Fruit fly (Drosophila melanogaster): ENCODE results near the gene CG5116.

CG5116 gene

DNA sequence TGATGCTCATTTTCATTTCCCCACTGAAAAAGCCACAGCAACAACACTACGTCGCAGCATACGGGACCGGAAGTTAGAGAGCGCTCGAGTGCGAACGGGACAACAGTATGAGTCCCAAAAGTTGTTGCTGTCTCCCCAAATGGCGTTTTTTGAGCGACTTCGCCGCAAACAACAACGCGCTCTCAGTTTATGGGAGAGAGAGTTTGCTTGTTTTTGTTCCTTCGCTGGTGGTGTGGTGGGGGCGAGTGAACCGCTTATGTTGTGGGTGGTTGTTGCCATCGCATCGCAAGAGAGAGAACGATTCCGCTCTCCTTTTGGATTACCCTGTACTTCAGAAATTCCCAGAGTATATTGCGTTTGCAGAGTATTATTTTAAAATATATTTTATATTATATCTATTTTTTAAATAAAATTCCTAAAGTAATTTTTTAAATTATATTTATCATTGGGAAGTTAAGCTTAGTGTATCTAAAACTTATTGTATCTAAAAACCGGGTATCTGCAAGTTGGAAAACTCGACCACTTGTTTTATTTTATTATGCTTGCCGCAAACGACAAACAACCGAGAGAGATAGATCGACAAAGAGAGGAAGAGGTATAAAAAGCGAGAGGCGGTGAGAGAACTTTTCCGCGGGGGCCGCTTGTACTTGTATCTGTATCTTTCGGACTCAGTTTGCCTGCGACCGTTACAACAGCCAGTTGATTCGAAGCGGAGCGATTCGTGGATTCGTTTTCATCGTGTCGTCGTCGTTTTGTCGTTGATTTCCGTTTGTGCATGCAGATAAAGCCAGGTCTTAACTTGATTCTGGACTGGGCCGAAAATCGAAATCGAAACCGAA, 32.8 kb downstream of the CG5116 start, which contains the start of gene msi (continued):
- peak; percentile 99 for TF ChIP-seq Awh (GFP tag; IDR thresholded peaks at IDR 0.05)
- TF ChIP-seq CG9817 (tag; optimal IDR thresholded peaks at IDR 0.05), result peak; percentile 97
- peak; percentile 92 for TF ChIP-seq CG15696 (tag; optimal IDR thresholded peaks at IDR 0.05)
- TF ChIP-seq CG6254 (GFP tag; optimal IDR thresholded peaks at IDR 0.05), result peak; percentile 96
- peak; percentile 96 for TF ChIP-seq ssp (GFP tag; IDR thresholded peaks at IDR 0.05)
- peak; percentile 97 for TF ChIP-seq abd-A (tag; optimal IDR thresholded peaks at IDR 0.05)
- peak; percentile 95 for TF ChIP-seq chm (GFP tag; IDR thresholded peaks at IDR 0.05)
- TF ChIP-seq YL-1 (GFP tag; optimal IDR thresholded peaks at IDR 0.05), result peak; percentile 95
- TF ChIP-seq sr (GFP tag; IDR thresholded peaks at IDR 0.05), result peak; percentile 94
- TF ChIP-seq CG17829 (tag; optimal IDR thresholded peaks at IDR 0.05), result peak; percentile 100
- peak; percentile 99 for TF ChIP-seq ranshi (GFP tag; IDR thresholded peaks at IDR 0.05)
- peak; percentile 10 for TF ChIP-seq btn (GFP tag; optimal IDR thresholded peaks at IDR 0.05)
- peak; percentile 7; the same call in 2 of the 3 replicates for TF ChIP-seq CG34224 (GFP tag; IDR thresholded peaks at IDR 0.05; ENCODE audit: partially characterized antibody)
- TF ChIP-seq al (GFP tag; IDR thresholded peaks at IDR 0.05), result peak; percentile 98
- peak; percentile 89 for TF ChIP-seq CG17802 (tag; optimal IDR thresholded peaks at IDR 0.05)
- peak; percentile 98 for TF ChIP-seq Aef1 (GFP tag; IDR thresholded peaks at IDR 0.05)
- peak; percentile 99 for TF ChIP-seq CG32532 (GFP tag; IDR thresholded peaks at IDR 0.05)
- TF ChIP-seq CG11504 (tag; optimal IDR thresholded peaks at IDR 0.05), result peak; percentile 99
- TF ChIP-seq CG11695 (GFP tag; IDR thresholded peaks at IDR 0.05), result peak; percentile 99
- TF ChIP-seq gt (GFP tag; IDR thresholded peaks at IDR 0.05), result peak; percentile 96
- TF ChIP-seq CG30431 (GFP tag; optimal IDR thresholded peaks at IDR 0.05), result peak; percentile 93
- peak; percentile 95 for TF ChIP-seq CG1024 (GFP tag; IDR thresholded peaks at IDR 0.05)
- peak; percentile 99 for TF ChIP-seq Asciz (GFP tag; optimal IDR thresholded peaks at IDR 0.05)
- TF ChIP-seq CG5245 (GFP tag; optimal IDR thresholded peaks at IDR 0.05), result peak; percentile 93
- TF ChIP-seq Bgb (GFP tag; IDR thresholded peaks at IDR 0.05; ENCODE audit: partially characterized antibody), result peak; percentile 65; the same call in 1 of the 2 replicates
- peak; percentile 98 for TF ChIP-seq Jarid2 (GFP tag; optimal IDR thresholded peaks at IDR 0.05)
- peak; percentile 92 for TF ChIP-seq CG8765 (GFP tag; IDR thresholded peaks at IDR 0.05)
- peak; percentile 99 for TF ChIP-seq croc (GFP tag; conservative IDR thresholded peaks at IDR 0.05)
- peak; percentile 99 for TF ChIP-seq CG32767 (GFP tag; IDR thresholded peaks at IDR 0.05)
- TF ChIP-seq wor (GFP tag; IDR thresholded peaks at IDR 0.05), result peak; percentile 99
- TF ChIP-seq dan (GFP tag; IDR thresholded peaks at IDR 0.05), result peak; percentile 77
- TF ChIP-seq wek (GFP tag; optimal IDR thresholded peaks at IDR 0.05), result peak; percentile 80
- TF ChIP-seq CG9437 (GFP tag; optimal IDR thresholded peaks at IDR 0.05), result peak; percentile 97
- peak; percentile 99 for TF ChIP-seq CG34422 (GFP tag; IDR thresholded peaks at IDR 0.05)
- TF ChIP-seq dimm (GFP tag; IDR thresholded peaks at IDR 0.05), result peak; percentile 97
- TF ChIP-seq ase (GFP tag; IDR thresholded peaks at IDR 0.05), result peak; percentile 99
- TF ChIP-seq p53 (GFP tag; optimal IDR thresholded peaks at IDR 0.05), result peak; percentile 37
- peak; percentile 62 for TF ChIP-seq CG16863 (GFP tag; optimal IDR thresholded peaks at IDR 0.05)
- TF ChIP-seq hkb (optimal IDR thresholded peaks at IDR 0.05), result no peak
- TF ChIP-seq hkb (GFP tag; IDR thresholded peaks at IDR 0.05), result peak; percentile 99
- TF ChIP-seq HLH4C (GFP tag; IDR thresholded peaks at IDR 0.05; ENCODE audit: partially characterized antibody), result 0 out of 3 replicates have a peak, but pooled peaks have one; percentile 31
- peak; percentile 71 for TF ChIP-seq Dip2 (GFP tag; IDR thresholded peaks at IDR 0.05)
- TF ChIP-seq wdn (GFP tag; IDR thresholded peaks at IDR 0.05), result peak; percentile 96
- peak in 1 of 3 experiments; percentile 99 for TF ChIP-seq Stat92E (GFP tag; optimal IDR thresholded peaks at IDR 0.05)
- TF ChIP-seq CG18011 (GFP tag; optimal IDR thresholded peaks at IDR 0.05), result peak; percentile 84
- peak; percentile 53 for TF ChIP-seq sima (GFP tag; optimal IDR thresholded peaks at IDR 0.05)
- peak; percentile 69 for TF ChIP-seq CG10565 (GFP tag; optimal IDR thresholded peaks at IDR 0.05)
- TF ChIP-seq grau (tag; optimal IDR thresholded peaks at IDR 0.05), result peak; percentile 99
- TF ChIP-seq Hmx (GFP tag; optimal IDR thresholded peaks at IDR 0.05), result no peak

Measured in whole organism, embryonic.